Worm (Caenorhabditis elegans): Measurements from ENCODE around the gene srg-22.

The srg-22 gene

ce11 chrII:3076915-3077314 lies 16.3 kb downstream of the srg-22 start, which contains the start of gene Y25C1A.8 (continued):
- TF ChIP-seq daf-12 (tag; optimal IDR thresholded peaks at IDR 0.05) (peak; percentile 35), snpc-4 (tag; optimal IDR thresholded peaks at IDR 0.05) (peak; percentile 85), elt-2 (tag; optimal IDR thresholded peaks at IDR 0.05) (peak; percentile 75), sea-2 (GFP tag; optimal IDR thresholded peaks at IDR 0.05) (no peak), zag-1 (tag; optimal IDR thresholded peaks at IDR 0.05) (no peak), ztf-11 (tag; optimal IDR thresholded peaks at IDR 0.05) (no peak)

DNA sequence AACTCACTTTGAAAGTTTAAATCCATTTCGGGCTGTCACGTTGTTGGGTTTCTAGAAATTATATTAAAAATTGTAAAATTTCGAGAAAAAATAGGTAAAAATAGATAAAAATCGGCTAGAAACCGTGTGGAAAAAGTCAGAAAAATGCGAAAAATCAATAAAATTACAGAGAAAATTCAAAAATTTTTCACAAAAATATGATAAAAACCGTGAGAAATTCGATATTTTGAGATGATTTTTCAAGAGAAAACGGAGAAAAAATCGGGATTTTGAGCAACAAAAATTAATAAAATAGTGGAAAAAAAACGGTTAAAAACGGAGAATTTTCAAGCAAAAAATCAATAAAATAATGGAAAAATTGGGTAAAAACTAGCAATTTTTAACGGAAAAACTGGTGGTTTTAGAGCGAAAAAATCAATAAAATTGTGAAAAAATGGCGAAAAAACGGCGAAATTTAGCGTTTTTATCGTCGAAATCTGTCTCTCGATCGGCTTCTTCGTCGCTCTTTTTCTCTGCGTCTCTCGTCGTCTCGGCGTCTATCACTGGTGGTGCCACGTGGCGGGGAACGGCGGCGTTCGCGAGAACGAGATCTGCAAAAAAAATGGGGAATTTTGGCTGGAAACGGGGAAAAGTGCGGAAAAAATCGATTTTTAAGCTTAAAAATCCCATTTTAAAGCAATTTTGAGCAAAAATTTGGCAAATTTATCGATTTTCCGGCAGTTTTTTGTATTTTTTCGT lies 22.1 kb downstream of the srg-22 start, which contains the start of gene Y25C1A.7:
Gene Y25C1A.7 (minus strand): TSS at position 51 of the 738 bp plus-strand sequence.
- no peak for TF ChIP-seq daf-12 (tag; optimal IDR thresholded peaks at IDR 0.05)
- no peak for TF ChIP-seq pha-4 (tag; optimal IDR thresholded peaks at IDR 0.05)
- no peak for TF ChIP-seq unc-39 (tag; optimal IDR thresholded peaks at IDR 0.05)
- no peak for TF ChIP-seq nhr-237 (tag; optimal IDR thresholded peaks at IDR 0.05)
- no peak for TF ChIP-seq mdl-1 (tag; optimal IDR thresholded peaks at IDR 0.05)
- TF ChIP-seq hmg-11 (tag; optimal IDR thresholded peaks at IDR 0.05), result no peak
- no peak for TF ChIP-seq skn-1 (tag; optimal IDR thresholded peaks at IDR 0.05)
- TF ChIP-seq ceh-28 (tag; optimal IDR thresholded peaks at IDR 0.05), result peak; percentile 34

DNA sequence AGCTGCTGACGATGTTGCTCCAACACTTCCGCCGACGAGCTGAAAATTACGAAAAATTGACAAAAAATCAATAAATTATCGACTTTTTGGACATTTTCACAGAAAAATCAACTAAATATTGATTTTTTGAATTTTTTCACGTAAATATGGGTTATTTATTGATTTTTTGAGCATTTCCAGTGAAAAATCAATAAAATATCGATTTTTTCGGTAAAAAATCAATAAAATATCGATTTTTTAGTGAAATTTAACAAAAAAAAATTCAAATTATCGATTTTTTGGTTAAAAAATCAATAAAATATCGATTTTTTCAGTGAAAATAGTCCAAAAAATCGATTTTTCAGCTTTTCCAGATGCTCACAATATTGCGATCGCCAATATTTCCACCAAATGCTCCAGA lies 23.1 kb downstream of the srg-22 start:
- TF ChIP-seq unc-39 (tag; optimal IDR thresholded peaks at IDR 0.05) (no peak), nhr-23 (tag; optimal IDR thresholded peaks at IDR 0.05) (no peak), lin-15B (tag; optimal IDR thresholded peaks at IDR 0.05) (no peak), R02D3.7 (tag; optimal IDR thresholded peaks at IDR 0.05) (no peak), ceh-28 (tag; optimal IDR thresholded peaks at IDR 0.05) (peak; percentile 97)

DNA sequence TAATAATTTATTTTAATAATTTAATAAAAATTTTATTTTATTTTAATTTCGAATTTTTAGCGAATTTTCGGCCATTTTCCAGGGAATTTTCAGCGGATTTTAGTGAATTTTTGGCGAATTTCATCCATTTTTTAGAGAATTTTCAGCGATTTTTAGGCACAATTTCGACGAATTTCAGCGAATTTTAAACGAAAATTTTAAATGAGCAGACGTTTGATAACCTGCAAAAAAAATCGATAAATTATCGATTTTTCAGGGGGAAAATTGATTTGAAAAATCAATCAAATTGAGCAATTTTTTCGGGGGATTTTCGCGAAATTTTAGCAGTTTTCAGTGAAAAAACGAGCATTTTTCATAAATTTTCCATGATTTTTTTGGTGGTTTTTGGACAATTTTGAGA lies 24.6 kb downstream of the srg-22 start:
- TF ChIP-seq ceh-28 (tag; optimal IDR thresholded peaks at IDR 0.05) (peak; percentile 74), ZK546.5 (tag; optimal IDR thresholded peaks at IDR 0.05) (no peak), nhr-12 (tag; optimal IDR thresholded peaks at IDR 0.05) (no peak)

DNA sequence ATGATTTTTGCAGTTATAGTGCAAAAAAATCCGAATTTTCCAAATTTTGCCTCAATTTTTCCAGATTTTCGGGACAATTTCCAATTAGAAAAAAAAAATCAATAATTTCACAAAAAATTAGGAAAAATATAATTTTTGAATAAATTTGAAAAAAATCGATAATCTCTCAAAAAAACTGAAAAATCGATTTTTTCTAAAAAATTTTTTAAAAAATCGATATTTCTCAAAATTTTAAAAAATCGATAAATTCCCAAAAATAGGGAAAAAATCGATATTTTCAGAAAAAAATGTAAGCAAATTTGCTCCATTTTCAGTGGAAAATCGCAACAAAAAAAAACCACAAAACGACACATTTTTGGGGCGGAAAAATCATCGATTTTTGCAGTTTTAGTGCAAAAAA lies 25.4 kb downstream of the srg-22 start:
- TF ChIP-seq ZK546.5 (tag; optimal IDR thresholded peaks at IDR 0.05), result no peak
- no peak for TF ChIP-seq ceh-16 (tag; optimal IDR thresholded peaks at IDR 0.05)
- TF ChIP-seq fkh-2 (tag; optimal IDR thresholded peaks at IDR 0.05), result no peak
- TF ChIP-seq elt-2 (tag; optimal IDR thresholded peaks at IDR 0.05), result no peak
- TF ChIP-seq eor-1 (tag; optimal IDR thresholded peaks at IDR 0.05), result no peak
- no peak for TF ChIP-seq fos-1 (tag; optimal IDR thresholded peaks at IDR 0.05)
- TF ChIP-seq ceh-82 (tag; optimal IDR thresholded peaks at IDR 0.05), result no peak
- TF ChIP-seq elt-3 (tag; optimal IDR thresholded peaks at IDR 0.05), result no peak
- no peak for TF ChIP-seq aly-2 (tag; optimal IDR thresholded peaks at IDR 0.05)
- no peak for TF ChIP-seq unc-39 (tag; optimal IDR thresholded peaks at IDR 0.05)
- no peak for TF ChIP-seq pqm-1 (tag; optimal IDR thresholded peaks at IDR 0.05)
- TF ChIP-seq nhr-11 (tag; optimal IDR thresholded peaks at IDR 0.05), result no peak
- no peak for TF ChIP-seq nhr-43 (tag; optimal IDR thresholded peaks at IDR 0.05; ENCODE audit: poor library complexity, severe bottlenecking)
- no peak for TF ChIP-seq nhr-28 (tag; optimal IDR thresholded peaks at IDR 0.05)
- TF ChIP-seq elt-1 (tag; optimal IDR thresholded peaks at IDR 0.05), result no peak
- TF ChIP-seq R02D3.7 (tag; optimal IDR thresholded peaks at IDR 0.05), result no peak
- TF ChIP-seq nhr-23 (tag; optimal IDR thresholded peaks at IDR 0.05), result no peak

ce11 chrII:3067447-3067846 lies 25.8 kb downstream of the srg-22 start:
- TF ChIP-seq ceh-28 (tag; optimal IDR thresholded peaks at IDR 0.05) (peak; percentile 95), pha-4 (tag; optimal IDR thresholded peaks at IDR 0.05) (no peak), nhr-23 (tag; optimal IDR thresholded peaks at IDR 0.05) (no peak), tbx-2 (tag; optimal IDR thresholded peaks at IDR 0.05) (no peak), elt-1 (tag; optimal IDR thresholded peaks at IDR 0.05) (no peak)
